Fruit fly (Drosophila melanogaster) Kc167 (cell line): ENCODE measurements around the gene CG7800.

Experiments used
- insv ChIP-seq: fragments of >200 bp; optimal IDR thresholded peaks from 3 replicates; lab custom pipeline; 2018; ENCODE audit warnings: missing external identifiers
- psq ChIP-seq: fragments of >200 bp; optimal IDR thresholded peaks from 2 replicates; lab custom pipeline; 2017; ENCODE audit warnings: missing external identifiers

dm6 chr3R:8225461-8225971 is 7.8 kb downstream of the CG7800 start:
- no peak for TF ChIP-seq psq (lab: Kevin White, UChicago)
- TF ChIP-seq insv (lab: Kevin White, UChicago): no peak
